Fruit fly (Drosophila melanogaster) whole organism, embryonic: Measurements from ENCODE around the gene CG13084.

Source experiments
- Ada2b ChIP-seq: fragments of 200-800 bp; sonication (Bioruptor generic); IDR thresholded peaks from 2 replicates; pipeline ENCODE4 v1.3.6; 2022; ENCODE audit warnings: missing biosample characterization, missing genetic modification characterization
- Bdp1 ChIP-seq: fragments of 200-800 bp; sonication (Bioruptor generic); optimal IDR thresholded peaks from 3 replicates; lab custom pipeline; 2016; ENCODE audit warnings: missing biosample characterization, missing genetic modification characterization
- CG10565 ChIP-seq: fragments of 200-800 bp; sonication (Bioruptor generic); optimal IDR thresholded peaks from 3 replicates; lab custom pipeline; 2016; ENCODE audit warnings: missing biosample characterization, mild to moderate bottlenecking, missing genetic modification characterization
- CG11456 ChIP-seq: fragments of 200-800 bp; sonication (Bioruptor generic); IDR thresholded peaks from 3 replicates; pipeline ENCODE4 v1.3.6; 2022; ENCODE audit warnings: missing biosample characterization, missing genetic modification characterization
- CG12299 ChIP-seq: fragments of 200-800 bp; sonication (Bioruptor generic); optimal IDR thresholded peaks from 2 replicates; lab custom pipeline; 2018; ENCODE audit warnings: missing biosample characterization, mild to moderate bottlenecking, missing genetic modification characterization
- CG12659 ChIP-seq: fragments of 200-800 bp; sonication (Bioruptor generic); optimal IDR thresholded peaks from 3 replicates; lab custom pipeline; 2017; ENCODE audit warnings: mild to moderate bottlenecking, missing biosample characterization, missing genetic modification reagents, missing genetic modification characterization
- CG13424 ChIP-seq: fragments of 200-800 bp; sonication (Bioruptor generic); optimal IDR thresholded peaks from 2 replicates; lab custom pipeline; 2019; ENCODE audit warnings: missing biosample characterization, mild to moderate bottlenecking, missing genetic modification characterization, moderate library complexity
- CG13894 ChIP-seq: fragments of 200-800 bp; sonication (Bioruptor generic); optimal IDR thresholded peaks from 3 replicates; lab custom pipeline; 2018; ENCODE audit warnings: missing biosample characterization, mild to moderate bottlenecking, missing genetic modification characterization, moderate library complexity
- CG17359 ChIP-seq: fragments of 200-800 bp; sonication (Bioruptor generic); optimal IDR thresholded peaks from 3 replicates; lab custom pipeline; 2018; ENCODE audit warnings: missing biosample characterization, mild to moderate bottlenecking, missing genetic modification characterization, moderate library complexity
- CG18262 ChIP-seq: fragments of 200-800 bp; optimal IDR thresholded peaks from 3 replicates; lab custom pipeline; 2019; ENCODE audit warnings: missing biosample characterization, mild to moderate bottlenecking, missing genetic modification characterization, moderate library complexity
- CG2712 ChIP-seq: fragments of 200-800 bp; optimal IDR thresholded peaks from 3 replicates; lab custom pipeline; 2019; ENCODE audit warnings: missing biosample characterization, mild to moderate bottlenecking, missing genetic modification characterization, moderate library complexity
- CG32767 ChIP-seq: fragments of 200-800 bp; sonication (Bioruptor generic); IDR thresholded peaks from 2 replicates; pipeline ENCODE4 v1.3.6; 2022; ENCODE audit warnings: missing biosample characterization, missing genetic modification characterization
- CG34224 ChIP-seq: fragments of 200-800 bp; sonication (Bioruptor generic); IDR thresholded peaks from 3 replicates; pipeline ENCODE4 v1.3.6; 2022; ENCODE audit warnings: missing biosample characterization, missing genetic modification characterization; ENCODE audit not compliant: partially characterized antibody
- CG4404 ChIP-seq: fragments of 200-800 bp; sonication (Bioruptor generic); IDR thresholded peaks from 2 replicates; pipeline ENCODE4 v1.3.6; 2022; ENCODE audit warnings: missing biosample characterization, missing genetic modification characterization
- CG6175 ChIP-seq: fragments of 200-800 bp; sonication (Bioruptor generic); IDR thresholded peaks from 3 replicates; pipeline ENCODE4 v1.3.6; 2022; ENCODE audit warnings: missing biosample characterization, missing genetic modification characterization
- CG6813 ChIP-seq: fragments of 200-800 bp; sonication (Bioruptor generic); optimal IDR thresholded peaks from 2 replicates; lab custom pipeline; 2017; ENCODE audit warnings: missing biosample characterization, missing genetic modification characterization, mild to moderate bottlenecking, moderate library complexity, missing genetic modification reagents
- CG7357 ChIP-seq: fragments of 200-800 bp; sonication (Bioruptor generic); IDR thresholded peaks from 3 replicates; pipeline ENCODE4 v1.3.6; 2022; ENCODE audit warnings: missing biosample characterization, missing genetic modification characterization
- CG8290 ChIP-seq, 3 experiments: fragments of 200-800 bp; sonication (Bioruptor generic); optimal IDR thresholded peaks; 2 replicates each; lab custom pipeline; 2016 to 2019; ENCODE audit warnings: missing biosample characterization in 3 of 3, missing genetic modification characterization in 3 of 3, mild to moderate bottlenecking in 2 of 3, moderate library complexity in 1 of 3
- CG8359 ChIP-seq: fragments of 200-800 bp; sonication (Bioruptor generic); optimal IDR thresholded peaks from 2 replicates; lab custom pipeline; 2017; ENCODE audit warnings: missing biosample characterization, mild to moderate bottlenecking, missing genetic modification characterization, borderline replicate concordance
- CG9876 ChIP-seq: fragments of 200-800 bp; sonication (Bioruptor generic); optimal IDR thresholded peaks from 2 replicates; lab custom pipeline; 2016; ENCODE audit warnings: missing biosample characterization, missing genetic modification characterization
- Dref ChIP-seq: fragments of 200-800 bp; sonication (Bioruptor generic); IDR thresholded peaks from 2 replicates; pipeline ENCODE4 v1.3.6; 2022; ENCODE audit warnings: missing biosample characterization, missing genetic modification characterization
- E2f2 ChIP-seq: fragments of 200-800 bp; sonication (Bioruptor generic); IDR thresholded peaks from 2 replicates; pipeline ENCODE4 v1.3.6; 2022; ENCODE audit warnings: missing biosample characterization, missing genetic modification characterization
- H15 ChIP-seq: fragments of 200-800 bp; sonication (Bioruptor generic); IDR thresholded peaks from 3 replicates; pipeline ENCODE4 v1.3.6; 2022; ENCODE audit warnings: missing biosample characterization, missing genetic modification characterization
- H2.0 ChIP-seq: fragments of 200-800 bp; sonication (Bioruptor generic); IDR thresholded peaks from 2 replicates; pipeline ENCODE4 v1.3.6; 2022; ENCODE audit warnings: missing biosample characterization, missing genetic modification characterization
- HHEX ChIP-seq: fragments of 200-800 bp; sonication (Bioruptor generic); optimal IDR thresholded peaks from 3 replicates; lab custom pipeline; 2017; ENCODE audit warnings: missing biosample characterization, mild to moderate bottlenecking, missing genetic modification characterization, missing genetic modification reagents
- HmgZ ChIP-seq: fragments of 200-800 bp; sonication (Bioruptor generic); optimal IDR thresholded peaks from 2 replicates; lab custom pipeline; 2018; ENCODE audit warnings: missing biosample characterization, mild to moderate bottlenecking, missing genetic modification characterization
- Mad ChIP-seq: fragments of 200-800 bp; sonication (Bioruptor generic); optimal IDR thresholded peaks from 2 replicates; lab custom pipeline; 2016; ENCODE audit warnings: missing biosample characterization, missing genetic modification characterization
- Myb ChIP-seq: fragments of 200-800 bp; sonication (Bioruptor generic); optimal IDR thresholded peaks from 2 replicates; lab custom pipeline; 2016; ENCODE audit warnings: missing biosample characterization, missing genetic modification characterization
- Opbp ChIP-seq: fragments of 200-800 bp; sonication (Bioruptor generic); IDR thresholded peaks from 3 replicates; pipeline ENCODE4 v1.3.6; 2022; ENCODE audit warnings: missing biosample characterization, missing genetic modification characterization; ENCODE audit not compliant: partially characterized antibody
- Side ChIP-seq: fragments of 200-800 bp; sonication (Bioruptor generic); optimal IDR thresholded peaks from 2 replicates; lab custom pipeline; 2016; ENCODE audit warnings: missing biosample characterization, missing genetic modification characterization
- Sox100B ChIP-seq: fragments of 200-800 bp; sonication (Bioruptor generic); optimal IDR thresholded peaks from 3 replicates; lab custom pipeline; 2018; ENCODE audit warnings: missing biosample characterization, mild to moderate bottlenecking, missing genetic modification characterization
- Usf ChIP-seq: fragments of 200-800 bp; sonication (Bioruptor generic); optimal IDR thresholded peaks from 2 replicates; lab custom pipeline; 2017; ENCODE audit warnings: missing genotype, missing biosample characterization, missing genetic modification characterization
- ase ChIP-seq: fragments of 200-800 bp; sonication (Bioruptor generic); IDR thresholded peaks from 3 replicates; pipeline ENCODE4 v1.3.6; 2022; ENCODE audit warnings: missing biosample characterization, missing genetic modification characterization
- btn ChIP-seq: fragments of 200-800 bp; sonication (Bioruptor generic); optimal IDR thresholded peaks from 2 replicates; lab custom pipeline; 2016; ENCODE audit warnings: missing biosample characterization, missing genetic modification characterization
- chif ChIP-seq, 2 experiments: fragments of 200-800 bp; sonication (Bioruptor generic); optimal IDR thresholded peaks; 3 replicates each; lab custom pipeline; 2016; ENCODE audit warnings: missing biosample characterization in 2 of 2, missing genetic modification characterization in 2 of 2
- dmrt11E ChIP-seq: fragments of 200-800 bp; sonication (Bioruptor generic); optimal IDR thresholded peaks from 3 replicates; lab custom pipeline; 2018; ENCODE audit warnings: missing biosample characterization, mild to moderate bottlenecking, missing genetic modification characterization, moderate library complexity
- fd3F ChIP-seq: fragments of 200-800 bp; sonication (Bioruptor generic); optimal IDR thresholded peaks from 2 replicates; lab custom pipeline; 2018; ENCODE audit warnings: missing biosample characterization, mild to moderate bottlenecking, missing genetic modification characterization, moderate library complexity
- fru ChIP-seq: fragments of >200 bp; optimal IDR thresholded peaks from 2 replicates; lab custom pipeline; 2017
- fu2 ChIP-seq: fragments of 200-800 bp; sonication (Bioruptor generic); optimal IDR thresholded peaks from 2 replicates; lab custom pipeline; 2016; ENCODE audit warnings: missing biosample characterization, missing genetic modification characterization
- gce ChIP-seq: fragments of 200-800 bp; sonication (Bioruptor generic); IDR thresholded peaks from 3 replicates; pipeline ENCODE4 v1.3.6; 2022; ENCODE audit warnings: missing biosample characterization, missing genetic modification characterization
- gro ChIP-seq: fragments of 200-800 bp; sonication (Bioruptor generic); optimal IDR thresholded peaks from 2 replicates; lab custom pipeline; 2016; ENCODE audit warnings: missing biosample characterization, missing genetic modification characterization
- gt ChIP-seq: fragments of 200-800 bp; sonication (Bioruptor generic); IDR thresholded peaks from 2 replicates; pipeline ENCODE4 v1.3.6; 2022; ENCODE audit warnings: missing biosample characterization, missing genetic modification characterization
- insv ChIP-seq, 2 experiments: fragments of 200-800 bp; sonication (Bioruptor generic); optimal IDR thresholded peaks; 3 replicates each; lab custom pipeline; 2016 to 2018; ENCODE audit warnings: missing biosample characterization in 2 of 2, missing genetic modification characterization in 2 of 2
- kah ChIP-seq: fragments of 200-800 bp; sonication (Bioruptor generic); optimal IDR thresholded peaks from 2 replicates; lab custom pipeline; 2018; ENCODE audit warnings: missing biosample characterization, mild to moderate bottlenecking, missing genetic modification characterization
- kni ChIP-seq: fragments of 200-800 bp; sonication (Bioruptor generic); optimal IDR thresholded peaks from 3 replicates; lab custom pipeline; 2017; ENCODE audit warnings: mild to moderate bottlenecking, missing biosample characterization, missing genetic modification reagents, missing genetic modification characterization
- lab ChIP-seq: fragments of 200-800 bp; sonication (Bioruptor generic); optimal IDR thresholded peaks from 3 replicates; lab custom pipeline; 2017; ENCODE audit warnings: missing biosample characterization, missing genetic modification characterization, mild to moderate bottlenecking, moderate library complexity, missing genetic modification reagents
- p53 ChIP-seq: fragments of 200-800 bp; sonication (Bioruptor generic); optimal IDR thresholded peaks from 2 replicates; lab custom pipeline; 2016; ENCODE audit warnings: missing biosample characterization, missing genetic modification characterization
- pnt ChIP-seq: fragments of 200-800 bp; sonication (Bioruptor generic); optimal IDR thresholded peaks from 3 replicates; lab custom pipeline; 2016; ENCODE audit warnings: missing biosample characterization, missing genetic modification characterization
- scrt ChIP-seq: fragments of 200-800 bp; sonication (Bioruptor generic); optimal IDR thresholded peaks from 2 replicates; lab custom pipeline; 2018; ENCODE audit warnings: missing biosample characterization, mild to moderate bottlenecking, missing genetic modification characterization, moderate library complexity
- tap ChIP-seq: fragments of 200-800 bp; optimal IDR thresholded peaks from 3 replicates; lab custom pipeline; 2019; ENCODE audit warnings: missing biosample characterization, mild to moderate bottlenecking, missing genetic modification characterization, moderate library complexity
- unpg ChIP-seq: fragments of 200-800 bp; sonication (Bioruptor generic); optimal IDR thresholded peaks from 3 replicates; lab custom pipeline; 2018; ENCODE audit warnings: missing biosample characterization, mild to moderate bottlenecking, missing genetic modification characterization, moderate library complexity
- yki ChIP-seq: fragments of >200 bp; optimal IDR thresholded peaks from 3 replicates; lab custom pipeline; 2018

The CG13084 gene

DNA sequence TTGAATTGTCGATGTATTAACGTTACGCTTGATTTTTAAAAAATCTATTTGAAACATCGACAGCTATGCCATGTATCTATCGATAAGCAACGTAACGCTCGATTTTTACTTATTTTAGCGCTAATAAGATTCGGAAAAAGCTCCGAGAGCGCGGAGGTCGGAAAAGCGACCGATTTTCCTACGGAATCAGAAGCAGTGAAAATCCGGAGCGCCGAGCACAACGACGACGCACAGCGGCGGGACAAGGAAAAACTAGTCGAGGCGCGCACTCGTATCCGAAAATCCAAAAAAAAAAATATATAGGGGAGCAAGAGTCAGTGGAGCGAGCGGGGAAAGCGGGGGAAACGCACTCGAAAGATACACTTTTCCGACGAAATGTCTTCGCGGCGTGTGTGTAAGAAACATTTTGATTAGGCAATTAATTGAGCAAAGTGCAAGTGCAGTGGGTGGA lies 33.9 kb downstream of the CG13084 start, which contains the start of gene CG10132 (continued):
- no peak for TF ChIP-seq dmrt11E (tag; lab: Kevin White, UChicago)
- TF ChIP-seq Mad (GFP tag; lab: Kevin White, UChicago) = no peak
- TF ChIP-seq CG10565 (GFP tag; lab: Kevin White, UChicago) = no peak
- TF ChIP-seq CG34224 (GFP tag; lab: Robert Waterston, UW) = peak; percentile 59; the same call in 2 of the 3 replicates
- no peak for TF ChIP-seq H2.0 (GFP tag; lab: Robert Waterston, UW)
- TF ChIP-seq fu2 = no peak
- peak; percentile 72; the same call in 1 of the 2 replicates for TF ChIP-seq CG32767 (GFP tag; lab: Robert Waterston, UW)
- TF ChIP-seq pnt (GFP tag; lab: Kevin White, UChicago) = no peak
- peak; percentile 58 for TF ChIP-seq Dref (GFP tag; lab: Robert Waterston, UW)
- no peak for TF ChIP-seq CG8290 (GFP tag; optimal IDR thresholded peaks at IDR 0.05; lab: Kevin White, UChicago)
- TF ChIP-seq CG8290 (tag; optimal IDR thresholded peaks at IDR 0.05; lab: Kevin White, UChicago) = no peak
- TF ChIP-seq lab = no peak
- TF ChIP-seq unpg (GFP tag; lab: Kevin White, UChicago) = no peak
- no peak for TF ChIP-seq scrt
- TF ChIP-seq CG2712 = no peak
- TF ChIP-seq HHEX (GFP tag; lab: Kevin White, UChicago) = no peak
- TF ChIP-seq CG9876 (GFP tag; lab: Kevin White, UChicago) = no peak
- no peak for TF ChIP-seq Sox100B (GFP tag; lab: Kevin White, UChicago)
- no peak for TF ChIP-seq HmgZ (tag; lab: Kevin White, UChicago)
- no peak for TF ChIP-seq gce (GFP tag; lab: Robert Waterston, UW)
- no peak for TF ChIP-seq insv (GFP tag; optimal IDR thresholded peaks at IDR 0.05; lab: Kevin White, UChicago)
- TF ChIP-seq gro = no peak
- no peak for TF ChIP-seq chif (GFP tag; optimal IDR thresholded peaks at IDR 0.05; lab: Kevin White, UChicago)
- TF ChIP-seq p53 (GFP tag; lab: Kevin White, UChicago) = no peak
- no peak for TF ChIP-seq CG13424 (tag; lab: Kevin White, UChicago)
- no peak for TF ChIP-seq CG6813
- TF ChIP-seq Bdp1 (GFP tag; lab: Kevin White, UChicago) = no peak
- TF ChIP-seq CG12299 (tag; lab: Kevin White, UChicago) = no peak
- TF ChIP-seq fd3F (GFP tag; lab: Kevin White, UChicago) = no peak
- TF ChIP-seq CG18262 (tag; lab: Kevin White, UChicago) = no peak
- no peak for TF ChIP-seq gt (GFP tag; lab: Robert Waterston, UW)
- no peak for TF ChIP-seq H15 (GFP tag; lab: Robert Waterston, UW)
- no peak for TF ChIP-seq CG6175 (GFP tag; lab: Robert Waterston, UW)
- no peak for TF ChIP-seq yki
- no peak for TF ChIP-seq tap (tag; lab: Kevin White, UChicago)
- no peak for TF ChIP-seq ase (GFP tag; lab: Robert Waterston, UW)
- TF ChIP-seq Myb (GFP tag; lab: Kevin White, UChicago) = peak; percentile 86
- TF ChIP-seq CG11456 (GFP tag; lab: Robert Waterston, UW) = no peak
- TF ChIP-seq CG13894 (tag; lab: Kevin White, UChicago) = no peak
- no peak for TF ChIP-seq kah (GFP tag; lab: Kevin White, UChicago)
- no peak for TF ChIP-seq CG8359 (GFP tag; lab: Kevin White, UChicago)
- TF ChIP-seq CG17359 (tag; lab: Kevin White, UChicago) = no peak
- no peak for TF ChIP-seq fru (lab: Kevin White, UChicago)
- no peak for TF ChIP-seq Usf (GFP tag; lab: Kevin White, UChicago)
- peak; percentile 47 for TF ChIP-seq E2f2 (GFP tag; lab: Robert Waterston, UW)
- TF ChIP-seq btn = no peak
- TF ChIP-seq Opbp (GFP tag; lab: Robert Waterston, UW) = 0 out of 3 replicates have a peak, but pooled peaks have one; percentile 13
- TF ChIP-seq Side (GFP tag; lab: Kevin White, UChicago) = no peak
- TF ChIP-seq Ada2b (GFP tag; lab: Robert Waterston, UW) = no peak
- no peak for TF ChIP-seq kni (GFP tag; lab: Kevin White, UChicago)
- TF ChIP-seq CG4404 (GFP tag; lab: Robert Waterston, UW) = no peak
- TF ChIP-seq CG7357 (GFP tag; lab: Robert Waterston, UW) = no peak
- TF ChIP-seq CG12659 (GFP tag; lab: Kevin White, UChicago) = no peak
